Worm (Caenorhabditis elegans) whole organism, L3 larva: Measurements from ENCODE around the gene C13A10.1.

Experiments used
- R02D3.7 ChIP-seq: fragments of 150-350 bp; optimal IDR thresholded peaks from 2 replicates; lab custom pipeline; 2014; ENCODE audit warnings: missing biosample characterization, missing genetic modification characterization
- ZK546.5 ChIP-seq: sonication (generic microtip); optimal IDR thresholded peaks from 2 replicates; lab custom pipeline; 2017; ENCODE audit warnings: missing biosample characterization, missing genetic modification characterization
- ceh-28 ChIP-seq: fragments of 150-350 bp; optimal IDR thresholded peaks from 2 replicates; lab custom pipeline; 2014; ENCODE audit warnings: missing biosample characterization, missing genetic modification reagents, missing genetic modification characterization
- ceh-82 ChIP-seq: fragments of 150-350 bp; optimal IDR thresholded peaks from 2 replicates; lab custom pipeline; 2014; ENCODE audit warnings: missing biosample characterization, missing genetic modification characterization
- elt-2 ChIP-seq: sonication (generic microtip); optimal IDR thresholded peaks from 2 replicates; lab custom pipeline; 2016; ENCODE audit warnings: missing genetic modification reagents, mild to moderate bottlenecking, missing genetic modification characterization, missing compliant biosample characterization
- fkh-10 ChIP-seq: sonication (generic microtip); optimal IDR thresholded peaks from 2 replicates; lab custom pipeline; 2017; ENCODE audit warnings: missing biosample characterization, missing genetic modification reagents, missing genetic modification characterization
- fkh-2 ChIP-seq: fragments of 150-350 bp; optimal IDR thresholded peaks from 2 replicates; lab custom pipeline; 2014; ENCODE audit warnings: missing biosample characterization, missing genetic modification reagents, missing genetic modification characterization
- mdl-1 ChIP-seq: fragments of 150-350 bp; optimal IDR thresholded peaks from 2 replicates; lab custom pipeline; 2014; ENCODE audit warnings: missing biosample characterization, missing genetic modification characterization
- nfya-1 ChIP-seq: sonication (generic microtip); optimal IDR thresholded peaks from 2 replicates; lab custom pipeline; 2017; ENCODE audit warnings: missing genetic modification characterization, mild to moderate bottlenecking, missing compliant biosample characterization, antibody characterized with exemption, moderate library complexity; ENCODE audit not compliant: insufficient read depth
- nhr-23 ChIP-seq: fragments of 150-350 bp; optimal IDR thresholded peaks from 2 replicates; lab custom pipeline; 2014; ENCODE audit warnings: missing biosample characterization, missing genetic modification reagents, missing genetic modification characterization
- nhr-237 ChIP-seq: fragments of 150-350 bp; optimal IDR thresholded peaks from 2 replicates; lab custom pipeline; 2014; ENCODE audit warnings: missing biosample characterization, missing genetic modification characterization
- nhr-28 ChIP-seq: fragments of 150-350 bp; optimal IDR thresholded peaks from 2 replicates; lab custom pipeline; 2014; ENCODE audit warnings: missing biosample characterization, missing genetic modification characterization
- nhr-67 ChIP-seq: fragments of 150-350 bp; optimal IDR thresholded peaks from 2 replicates; lab custom pipeline; 2014; ENCODE audit warnings: missing biosample characterization, missing genetic modification characterization
- pha-4 ChIP-seq: fragments of 150-350 bp; optimal IDR thresholded peaks from 2 replicates; lab custom pipeline; 2014; ENCODE audit warnings: missing biosample characterization, missing genetic modification reagents, missing genetic modification characterization
- pqm-1 ChIP-seq: fragments of 150-350 bp; optimal IDR thresholded peaks from 2 replicates; lab custom pipeline; 2017; ENCODE audit warnings: missing biosample characterization, missing genetic modification characterization, inconsistent platforms
- skn-1 ChIP-seq: fragments of 150-350 bp; optimal IDR thresholded peaks from 2 replicates; lab custom pipeline; 2014; ENCODE audit warnings: missing biosample characterization, missing genetic modification characterization
- snpc-4 ChIP-seq: fragments of 150-350 bp; optimal IDR thresholded peaks from 2 replicates; lab custom pipeline; 2014; ENCODE audit warnings: missing biosample characterization, missing genetic modification characterization
- tbx-2 ChIP-seq: sonication (generic microtip); optimal IDR thresholded peaks from 2 replicates; lab custom pipeline; 2016; ENCODE audit warnings: mild to moderate bottlenecking, missing genetic modification characterization, missing compliant biosample characterization
- ztf-11 ChIP-seq: fragments of 150-350 bp; optimal IDR thresholded peaks from 2 replicates; lab custom pipeline; 2014; ENCODE audit warnings: missing biosample characterization, missing genetic modification characterization
- ztf-4 ChIP-seq: fragments of 150-350 bp; optimal IDR thresholded peaks from 2 replicates; lab custom pipeline; 2014; ENCODE audit warnings: missing biosample characterization, missing genetic modification characterization

The C13A10.1 gene

ce11 chrII:1306036-1306435, 49.4 kb downstream of the C13A10.1 start, which contains the start of gene emc-2:
emc-2 (minus strand) TSS chrII:1306136.
- no peak for TF ChIP-seq pha-4 (tag; lab: Kevin White, UChicago)
- no peak for TF ChIP-seq fkh-2 (tag; lab: Kevin White, UChicago)
- no peak for TF ChIP-seq nhr-23 (tag; lab: Kevin White, UChicago)
- TF ChIP-seq mdl-1 (tag; lab: Kevin White, UChicago) = no peak
- TF ChIP-seq, all 47 proteins: peak for 0

ce11 chrII:1301554-1301953, 53.9 kb downstream of the C13A10.1 start, which contains the start of gene glb-31:
glb-31 (minus strand) TSS chrII:1301654.
- TF ChIP-seq nhr-28 (tag; lab: Kevin White, UChicago) (no peak), snpc-4 (no peak), fkh-10 (GFP tag; lab: Kevin White, UChicago) (no peak), pqm-1 (tag; lab: Kevin White, UChicago) (no peak), skn-1 (no peak), nhr-67 (no peak), ZK546.5 (tag; lab: Kevin White, UChicago) (no peak), tbx-2 (no peak), nfya-1 (tag; lab: Kevin White, UChicago) (no peak), ceh-82 (tag; lab: Kevin White, UChicago) (no peak), mdl-1 (tag; lab: Kevin White, UChicago) (no peak), ceh-28 (tag; lab: Kevin White, UChicago) (no peak), nhr-237 (tag; lab: Kevin White, UChicago) (no peak), elt-2 (tag; lab: Kevin White, UChicago) (no peak), ztf-4 (tag; lab: Kevin White, UChicago) (no peak), ztf-11 (no peak), R02D3.7 (tag; lab: Kevin White, UChicago) (no peak)
